Worm (Caenorhabditis elegans): ENCODE data around the gene ttr-59.
A peak's percentile ranks its signal among the peaks of the same experiment; 100 is the strongest.

ttr-59 gene

DNA sequence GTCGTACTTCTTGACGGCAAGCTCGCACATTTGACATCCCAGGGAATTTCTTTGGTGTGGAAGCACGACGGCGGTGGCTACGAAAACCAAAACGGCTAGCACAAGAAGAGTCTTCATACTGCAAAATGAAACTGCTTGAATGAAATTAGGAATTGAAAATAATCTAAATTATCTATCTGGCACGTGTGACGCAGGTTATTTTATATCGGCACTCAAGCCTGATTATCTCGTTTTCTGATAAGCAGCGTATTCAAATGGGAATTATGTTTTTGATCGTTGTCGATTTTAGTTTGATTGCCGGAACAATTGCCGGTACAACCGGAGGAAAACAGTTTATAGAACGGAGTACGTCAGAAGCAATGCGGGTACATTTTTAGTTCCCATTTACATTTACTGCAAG, 11.0 kb upstream of the ttr-59 start, which contains the start of gene spp-4:
Gene spp-4 (minus strand): TSS at position 118 of the 400 bp plus-strand sequence.
- TF ChIP-seq cebp-2 (GFP tag; IDR thresholded peaks at IDR 0.05): no peak
- no peak for TF ChIP-seq unc-62 (GFP tag; optimal IDR thresholded peaks at IDR 0.05)
- TF ChIP-seq ZK185.1 (tag; optimal IDR thresholded peaks at IDR 0.05; ENCODE audit: poor library complexity, severe bottlenecking): no peak
- no peak for TF ChIP-seq lin-40 (tag; optimal IDR thresholded peaks at IDR 0.05)
- TF ChIP-seq sptf-2 (GFP tag; optimal IDR thresholded peaks at IDR 0.05): no peak
- TF ChIP-seq pha-4 (tag; optimal IDR thresholded peaks at IDR 0.05): no peak
- TF ChIP-seq somi-1 (GFP tag; optimal IDR thresholded peaks at IDR 0.05): no peak
- TF ChIP-seq ztf-28 (GFP tag; IDR thresholded peaks at IDR 0.05): no peak
- TF ChIP-seq ets-4 (GFP tag; optimal IDR thresholded peaks at IDR 0.05): no peak
- no peak for TF ChIP-seq Y53F4B.3 (GFP tag; IDR thresholded peaks at IDR 0.05)
- no peak for TF ChIP-seq madf-6 (GFP tag; IDR thresholded peaks at IDR 0.05)
- TF ChIP-seq lin-54 (GFP tag; optimal IDR thresholded peaks at IDR 0.05): no peak
- no peak for TF ChIP-seq egrh-3 (GFP tag; IDR thresholded peaks at IDR 0.05)
- TF ChIP-seq sea-2 (GFP tag; IDR thresholded peaks at IDR 0.05): no peak
- TF ChIP-seq hsf-1 (GFP tag; IDR thresholded peaks at IDR 0.05): no peak
- TF ChIP-seq D2030.7 (GFP tag; IDR thresholded peaks at IDR 0.05): no peak
- TF ChIP-seq athp-1 (tag; optimal IDR thresholded peaks at IDR 0.05): no peak

- TF ChIP-seq ZK185.1 (tag; optimal IDR thresholded peaks at IDR 0.05; ENCODE audit: poor library complexity, severe bottlenecking) (peak; percentile 4), nhr-80 (tag; optimal IDR thresholded peaks at IDR 0.05) (peak; percentile 94), K12H6.12 (tag; optimal IDR thresholded peaks at IDR 0.05) (no peak), ztf-22 (GFP tag; optimal IDR thresholded peaks at IDR 0.05) (peak; percentile 36), cebp-1 (GFP tag; IDR thresholded peaks at IDR 0.05) (no peak), cebp-1 (tag; optimal IDR thresholded peaks at IDR 0.05) (peak; percentile 28), him-1 (tag; optimal IDR thresholded peaks at IDR 0.05) (no peak), dox-1 (GFP tag; IDR thresholded peaks at IDR 0.05) (0 out of 2 replicates have a peak, but pooled peaks have one; percentile 13), tbp1 (GFP tag; optimal IDR thresholded peaks at IDR 0.05) (peak; percentile 26), ets-4 (GFP tag; optimal IDR thresholded peaks at IDR 0.05) (peak; percentile 33)
Observed at ce11 chrX:7320115-7320711, 9.4 kb upstream of the ttr-59 start, which contains the start of gene spp-5. Gene spp-5, minus strand, starts transcription at chrX:7320354.

DNA sequence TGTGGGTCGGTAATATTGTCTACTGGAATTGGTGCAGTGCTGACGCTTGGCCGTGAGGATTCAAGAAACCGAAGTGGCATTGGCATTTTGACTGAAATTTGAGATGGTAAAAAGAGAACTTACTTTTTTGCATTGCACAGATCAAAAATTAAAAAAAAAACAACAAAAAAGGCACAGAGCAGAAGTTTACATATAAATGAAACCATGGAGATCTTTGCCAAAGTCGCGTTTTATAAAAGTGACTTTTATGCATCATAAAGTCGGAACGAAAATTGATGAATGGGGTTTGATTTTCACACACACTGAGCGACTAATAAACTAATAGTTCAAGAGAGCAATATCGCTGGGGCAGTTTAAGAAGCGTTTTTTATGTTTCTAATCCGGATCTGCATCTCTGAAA, 7.3 kb upstream of the ttr-59 start, which contains the start of gene T08A9.13:
Gene T08A9.13 (minus strand): TSS at position 101 of the 400 bp plus-strand sequence.
- TF ChIP-seq dox-1 (GFP tag; IDR thresholded peaks at IDR 0.05): no peak
- TF ChIP-seq nhr-120 (GFP tag; IDR thresholded peaks at IDR 0.05): no peak
- TF ChIP-seq pha-4 (tag; optimal IDR thresholded peaks at IDR 0.05): no peak
- no peak for TF ChIP-seq xnd-1 (tag; optimal IDR thresholded peaks at IDR 0.05)
- no peak for TF ChIP-seq snpc-1.3 (tag; optimal IDR thresholded peaks at IDR 0.05; ENCODE audit: insufficient read depth)
- no peak for TF ChIP-seq lin-35 (GFP tag; optimal IDR thresholded peaks at IDR 0.05)
- no peak for TF ChIP-seq hrde-1 (tag; optimal IDR thresholded peaks at IDR 0.05; ENCODE audit: borderline replicate concordance)
- TF ChIP-seq ama-1 (optimal IDR thresholded peaks at IDR 0.05): no peak
- TF ChIP-seq ama-1 (GFP tag; optimal IDR thresholded peaks at IDR 0.05): no peak
- no peak for TF ChIP-seq attf-6 (GFP tag; IDR thresholded peaks at IDR 0.05)
- TF ChIP-seq lin-26 (GFP tag; IDR thresholded peaks at IDR 0.05): no peak
- no peak for TF ChIP-seq ets-4 (GFP tag; optimal IDR thresholded peaks at IDR 0.05)
- no peak for TF ChIP-seq attf-3 (GFP tag; conservative IDR thresholded peaks at IDR 0.05)
- TF ChIP-seq D2030.7 (GFP tag; IDR thresholded peaks at IDR 0.05): no peak
- no peak for TF ChIP-seq cebp-2 (GFP tag; IDR thresholded peaks at IDR 0.05)
- no peak for TF ChIP-seq F10E7.11 (tag; optimal IDR thresholded peaks at IDR 0.05)
- no peak for TF ChIP-seq pbrm-1 (GFP tag; IDR thresholded peaks at IDR 0.05)
- no peak for TF ChIP-seq ztf-3 (GFP tag; optimal IDR thresholded peaks at IDR 0.05)
- no peak for TF ChIP-seq aptf-3 (GFP tag; IDR thresholded peaks at IDR 0.05)
- TF ChIP-seq Y56A3A.18 (GFP tag; IDR thresholded peaks at IDR 0.05): no peak

Data from whole organism, young adult.